Worm (Caenorhabditis elegans): ENCODE results near the gene C35D6.4.

C35D6.4 gene

ce11 chrIV:16328519-16328918 is 22.3 kb upstream of the C35D6.4 start, which contains the start of gene K03D3.2:
K03D3.2 (minus strand) TSS chrIV:16328619.
- TF ChIP-seq ceh-13 (GFP tag; optimal IDR thresholded peaks at IDR 0.05): no peak

- TF ChIP-seq aly-1 (tag; optimal IDR thresholded peaks at IDR 0.05) (no peak), hnd-1 (tag; optimal IDR thresholded peaks at IDR 0.05) (no peak), hmg-4 (GFP tag; optimal IDR thresholded peaks at IDR 0.05) (no peak)
Observed at ce11 chrIV:16329159-16329558, 21.6 kb upstream of the C35D6.4 start, which contains the start of gene srz-74. srz-74 (plus strand) TSS chrIV:16329459.

ce11 chrIV:16330508-16330907 is 20.3 kb upstream of the C35D6.4 start:
- TF ChIP-seq sea-1 (GFP tag; conservative IDR thresholded peaks at IDR 0.05) (0 out of 2 replicates have a peak, but pooled peaks have one; percentile 5), ets-7 (tag; optimal IDR thresholded peaks at IDR 0.05) (no peak)

ce11 chrIV:16332585-16332984 is 18.2 kb upstream of the C35D6.4 start, which contains the start of gene srz-71:
srz-71 (plus strand) TSS chrIV:16332885.
- no peak for TF ChIP-seq sea-1 (GFP tag; conservative IDR thresholded peaks at IDR 0.05)

- TF ChIP-seq sea-1 (GFP tag; conservative IDR thresholded peaks at IDR 0.05): no peak
Observed at ce11 chrIV:16333121-16333520, 17.7 kb upstream of the C35D6.4 start.

ce11 chrIV:16335037-16335436 is 15.8 kb upstream of the C35D6.4 start, which contains the start of gene srz-38:
srz-38 (plus strand) TSS chrIV:16335337.
- TF ChIP-seq aly-1 (tag; optimal IDR thresholded peaks at IDR 0.05) (no peak), B0310.2 (tag; optimal IDR thresholded peaks at IDR 0.05) (no peak), scrt-1 (GFP tag; IDR thresholded peaks at IDR 0.05) (no peak), ets-7 (tag; optimal IDR thresholded peaks at IDR 0.05) (no peak), tbx-37 (GFP tag; conservative IDR thresholded peaks at IDR 0.05) (no peak), ceh-13 (GFP tag; optimal IDR thresholded peaks at IDR 0.05) (no peak), tra-4 (tag; optimal IDR thresholded peaks at IDR 0.05) (no peak), hnd-1 (tag; optimal IDR thresholded peaks at IDR 0.05) (no peak), ceh-36 (tag; optimal IDR thresholded peaks at IDR 0.05) (no peak), ama-1 (optimal IDR thresholded peaks at IDR 0.05) (no peak), tbx-11 (GFP tag; IDR thresholded peaks at IDR 0.05) (no peak), sea-1 (GFP tag; conservative IDR thresholded peaks at IDR 0.05) (no peak), hmbx-1 (tag; optimal IDR thresholded peaks at IDR 0.05) (no peak), pes-1 (GFP tag; IDR thresholded peaks at IDR 0.05) (no peak), flt-1 (GFP tag; IDR thresholded peaks at IDR 0.05) (no peak), hmg-4 (GFP tag; optimal IDR thresholded peaks at IDR 0.05) (no peak)

ce11 chrIV:16336721-16337120 is 14.1 kb upstream of the C35D6.4 start, which contains the start of gene C35D6.13:
C35D6.13 (plus strand) TSS chrIV:16337021.
- TF ChIP-seq scrt-1 (GFP tag; IDR thresholded peaks at IDR 0.05): no peak
- no peak for TF ChIP-seq flt-1 (GFP tag; IDR thresholded peaks at IDR 0.05)
- no peak for TF ChIP-seq sea-1 (GFP tag; conservative IDR thresholded peaks at IDR 0.05)

- no peak for TF ChIP-seq tbx-37 (GFP tag; conservative IDR thresholded peaks at IDR 0.05)
- TF ChIP-seq ceh-36 (tag; optimal IDR thresholded peaks at IDR 0.05): no peak
- no peak for TF ChIP-seq scrt-1 (GFP tag; IDR thresholded peaks at IDR 0.05)
- TF ChIP-seq F13C5.2 (tag; optimal IDR thresholded peaks at IDR 0.05): no peak
- no peak for TF ChIP-seq pes-1 (GFP tag; IDR thresholded peaks at IDR 0.05)
- TF ChIP-seq ama-1 (optimal IDR thresholded peaks at IDR 0.05): no peak
- no peak for TF ChIP-seq sea-1 (GFP tag; conservative IDR thresholded peaks at IDR 0.05)
- no peak for TF ChIP-seq tbx-11 (GFP tag; IDR thresholded peaks at IDR 0.05)
- TF ChIP-seq hmbx-1 (tag; optimal IDR thresholded peaks at IDR 0.05): no peak
Observed at ce11 chrIV:16346514-16346913, 4.3 kb upstream of the C35D6.4 start, which contains the start of gene C35D6.3. C35D6.3 (plus strand) TSS chrIV:16346814.

- TF ChIP-seq scrt-1 (GFP tag; IDR thresholded peaks at IDR 0.05) (no peak), tbx-11 (GFP tag; IDR thresholded peaks at IDR 0.05) (no peak), hmbx-1 (tag; optimal IDR thresholded peaks at IDR 0.05) (no peak), aly-1 (tag; optimal IDR thresholded peaks at IDR 0.05) (no peak), ceh-13 (GFP tag; optimal IDR thresholded peaks at IDR 0.05) (no peak), tbx-37 (GFP tag; conservative IDR thresholded peaks at IDR 0.05) (no peak), F13C5.2 (tag; optimal IDR thresholded peaks at IDR 0.05) (no peak), ceh-36 (tag; optimal IDR thresholded peaks at IDR 0.05) (no peak), ama-1 (optimal IDR thresholded peaks at IDR 0.05) (no peak), tra-4 (tag; optimal IDR thresholded peaks at IDR 0.05) (no peak), sea-1 (GFP tag; conservative IDR thresholded peaks at IDR 0.05) (no peak), hmg-4 (GFP tag; optimal IDR thresholded peaks at IDR 0.05) (no peak), B0310.2 (tag; optimal IDR thresholded peaks at IDR 0.05) (no peak), ets-7 (tag; optimal IDR thresholded peaks at IDR 0.05) (no peak), hnd-1 (tag; optimal IDR thresholded peaks at IDR 0.05) (no peak), pes-1 (GFP tag; IDR thresholded peaks at IDR 0.05) (no peak), flt-1 (GFP tag; IDR thresholded peaks at IDR 0.05) (no peak)
Observed at ce11 chrIV:16364581-16364980, 13.8 kb downstream of the C35D6.4 start.

- TF ChIP-seq sea-1 (GFP tag; conservative IDR thresholded peaks at IDR 0.05): no peak
- TF ChIP-seq hmbx-1 (tag; optimal IDR thresholded peaks at IDR 0.05): no peak
- TF ChIP-seq ets-7 (tag; optimal IDR thresholded peaks at IDR 0.05): no peak
- TF ChIP-seq F13C5.2 (tag; optimal IDR thresholded peaks at IDR 0.05): no peak
- TF ChIP-seq tra-4 (tag; optimal IDR thresholded peaks at IDR 0.05): no peak
- TF ChIP-seq hnd-1 (tag; optimal IDR thresholded peaks at IDR 0.05): no peak
- TF ChIP-seq flt-1 (GFP tag; IDR thresholded peaks at IDR 0.05): no peak
- TF ChIP-seq tbx-11 (GFP tag; IDR thresholded peaks at IDR 0.05): no peak
- TF ChIP-seq ceh-13 (GFP tag; optimal IDR thresholded peaks at IDR 0.05): no peak
- no peak for TF ChIP-seq scrt-1 (GFP tag; IDR thresholded peaks at IDR 0.05)
- TF ChIP-seq aly-1 (tag; optimal IDR thresholded peaks at IDR 0.05): no peak
- TF ChIP-seq B0310.2 (tag; optimal IDR thresholded peaks at IDR 0.05): no peak
- TF ChIP-seq ceh-36 (tag; optimal IDR thresholded peaks at IDR 0.05): no peak
- TF ChIP-seq hmg-4 (GFP tag; optimal IDR thresholded peaks at IDR 0.05): no peak
- TF ChIP-seq pes-1 (GFP tag; IDR thresholded peaks at IDR 0.05): no peak
- TF ChIP-seq tbx-37 (GFP tag; conservative IDR thresholded peaks at IDR 0.05): no peak
- TF ChIP-seq ama-1 (optimal IDR thresholded peaks at IDR 0.05): no peak
Observed at ce11 chrIV:16370592-16370991, 19.8 kb downstream of the C35D6.4 start.
